Worm (Caenorhabditis elegans) whole organism, L1 larva: ENCODE results near the gene Y58A7A.1.

Source experiments
- C04F5.9 ChIP-seq: sonication (generic microtip); optimal IDR thresholded peaks from 2 replicates; lab custom pipeline; 2016; ENCODE audit warnings: missing genetic modification characterization, missing compliant biosample characterization
- C34B4.2 ChIP-seq: sonication (generic microtip); optimal IDR thresholded peaks from 2 replicates; lab custom pipeline; 2017; ENCODE audit warnings: mild to moderate bottlenecking, missing genetic modification characterization, missing compliant biosample characterization
- F16B12.6 ChIP-seq: fragments of 150-350 bp; optimal IDR thresholded peaks from 2 replicates; lab custom pipeline; 2014; ENCODE audit warnings: missing biosample characterization, missing genetic modification characterization
- Y116A8C.19 ChIP-seq: sonication (generic microtip); optimal IDR thresholded peaks from 2 replicates; lab custom pipeline; 2016; ENCODE audit warnings: missing compliant biosample characterization, missing genetic modification characterization, borderline replicate concordance
- aha-1 ChIP-seq: fragments of 150-350 bp; optimal IDR thresholded peaks from 2 replicates; lab custom pipeline; 2014; ENCODE audit warnings: missing biosample characterization, missing genetic modification characterization
- alr-1 ChIP-seq: fragments of 200-800 bp; sonication (Bioruptor generic); optimal IDR thresholded peaks from 2 replicates; lab custom pipeline; 2018; ENCODE audit warnings: borderline replicate concordance, mild to moderate bottlenecking, missing genetic modification characterization, missing compliant biosample characterization
- aly-2 ChIP-seq: fragments of 150-350 bp; optimal IDR thresholded peaks from 2 replicates; lab custom pipeline; 2014; ENCODE audit warnings: missing biosample characterization, missing genetic modification characterization
- ama-1 ChIP-seq: fragments of 150-350 bp; optimal IDR thresholded peaks from 2 replicates; lab custom pipeline; 2014
- blmp-1 ChIP-seq: fragments of 150-350 bp; optimal IDR thresholded peaks from 2 replicates; lab custom pipeline; 2014; ENCODE audit warnings: missing biosample characterization, missing genetic modification characterization
- ceh-63 ChIP-seq: fragments of 200-800 bp; sonication (Bioruptor generic); optimal IDR thresholded peaks from 2 replicates; lab custom pipeline; 2018; ENCODE audit warnings: mild to moderate bottlenecking, missing genetic modification characterization, missing compliant biosample characterization
- ceh-82 ChIP-seq, 3 experiments: fragments of 150-350 bp in 1 of 3; sonication (generic microtip) in 2 of 3; optimal IDR thresholded peaks; 2 replicates each; lab custom pipeline; 2014 to 2017; ENCODE audit warnings: missing biosample characterization in 3 of 3, missing genetic modification characterization in 3 of 3
- ceh-88 ChIP-seq: fragments of 200-800 bp; sonication (Bioruptor generic); IDR thresholded peaks from 2 replicates; pipeline ENCODE4 v1.3.6; 2022; ENCODE audit warnings: missing genetic modification characterization, missing compliant biosample characterization
- dpl-1 ChIP-seq, 3 experiments: fragments of 150-350 bp in 2 of 3; sonication (generic microtip) in 1 of 3; optimal IDR thresholded peaks; 2 replicates each; lab custom pipeline; 2014 to 2017; ENCODE audit warnings: missing biosample characterization in 3 of 3, missing genetic modification characterization in 3 of 3, missing genetic modification reagents in 3 of 3
- dsc-1 ChIP-seq: sonication (generic microtip); optimal IDR thresholded peaks from 2 replicates; lab custom pipeline; 2016; ENCODE audit warnings: mild to moderate bottlenecking, missing genetic modification characterization, missing compliant biosample characterization
- efl-1 ChIP-seq, 4 experiments: fragments of 150-350 bp; optimal IDR thresholded peaks in 3 of 4; peaks in 1 of 4; 1 replicate in 1 of 4; 2 replicates in 3 of 4; lab custom pipeline; 2014; ENCODE audit warnings: missing biosample characterization in 2 of 4, missing genetic modification characterization in 2 of 4, missing genetic modification reagents in 2 of 4
- efl-3 ChIP-seq: fragments of 200-800 bp; sonication (Bioruptor generic); optimal IDR thresholded peaks from 2 replicates; lab custom pipeline; 2018; ENCODE audit warnings: mild to moderate bottlenecking, missing genetic modification characterization, missing compliant biosample characterization
- egl-13 ChIP-seq: sonication (generic microtip); optimal IDR thresholded peaks from 2 replicates; lab custom pipeline; 2016; ENCODE audit warnings: missing genotype, missing genetic modification reagents, missing genetic modification characterization, missing compliant biosample characterization
- elt-2 ChIP-seq: sonication (generic microtip); optimal IDR thresholded peaks from 2 replicates; lab custom pipeline; 2016; ENCODE audit warnings: missing genetic modification characterization, mild to moderate bottlenecking, inconsistent platforms, missing compliant biosample characterization, missing genetic modification reagents
- elt-3 ChIP-seq, 6 experiments: fragments of 150-350 bp in 1 of 6; sonication (generic microtip); optimal IDR thresholded peaks; 2 replicates each; lab custom pipeline; 2017 to 2018; ENCODE audit warnings: missing biosample characterization in 6 of 6, missing genetic modification characterization in 6 of 6, inconsistent platforms in 1 of 6
- ets-5 ChIP-seq: fragments of 200-800 bp; sonication (Bioruptor generic); IDR thresholded peaks from 2 replicates; pipeline ENCODE4 v1.3.6; 2022; ENCODE audit warnings: missing genetic modification characterization, missing compliant biosample characterization
- fkh-8 ChIP-seq: sonication (generic microtip); optimal IDR thresholded peaks from 2 replicates; lab custom pipeline; 2016; ENCODE audit warnings: mild to moderate bottlenecking, missing genetic modification characterization, missing compliant biosample characterization
- hlh-17 ChIP-seq: fragments of 200-800 bp; sonication (Bioruptor generic); optimal IDR thresholded peaks from 2 replicates; lab custom pipeline; 2018; ENCODE audit warnings: missing genetic modification characterization, mild to moderate bottlenecking, missing compliant biosample characterization, moderate library complexity, borderline replicate concordance
- irx-1 ChIP-seq: sonication (generic microtip); optimal IDR thresholded peaks from 2 replicates; lab custom pipeline; 2016; ENCODE audit warnings: missing genetic modification characterization, missing compliant biosample characterization
- lin-35 ChIP-seq, 2 experiments: fragments of 150-350 bp; optimal IDR thresholded peaks; 2 replicates each; lab custom pipeline; 2014; ENCODE audit warnings: missing biosample characterization in 2 of 2, missing genetic modification characterization in 2 of 2, missing genetic modification reagents in 2 of 2
- lin-39 ChIP-seq: fragments of 150-350 bp; optimal IDR thresholded peaks from 2 replicates; lab custom pipeline; 2014; ENCODE audit warnings: missing biosample characterization, missing genetic modification reagents, missing genetic modification characterization
- lir-3 ChIP-seq: sonication (generic microtip); optimal IDR thresholded peaks from 2 replicates; lab custom pipeline; 2016; ENCODE audit warnings: mild to moderate bottlenecking, missing genetic modification characterization, moderate library complexity, missing compliant biosample characterization; ENCODE audit not compliant: poor library complexity
- lsy-2 ChIP-seq, 2 experiments: fragments of 150-350 bp; optimal IDR thresholded peaks; 2 replicates each; lab custom pipeline; 2014; ENCODE audit warnings: missing biosample characterization in 2 of 2, missing genetic modification characterization in 2 of 2
- mab-9 ChIP-seq: fragments of 200-800 bp; sonication (Bioruptor generic); IDR thresholded peaks from 2 replicates; pipeline ENCODE4 v1.3.6; 2022; ENCODE audit warnings: missing genetic modification reagents, missing genetic modification characterization, missing compliant biosample characterization
- mdl-1 ChIP-seq, 2 experiments: fragments of 150-350 bp; optimal IDR thresholded peaks; 2 replicates each; lab custom pipeline; 2014 to 2017; ENCODE audit warnings: missing biosample characterization in 2 of 2, missing genetic modification characterization in 2 of 2, inconsistent platforms in 1 of 2
- nhr-19 ChIP-seq: fragments of 200-800 bp; sonication (Bioruptor generic); conservative IDR thresholded peaks from 2 replicates; pipeline ENCODE4 v1.3.6; 2022; ENCODE audit warnings: missing genetic modification characterization, missing compliant biosample characterization
- nhr-237 ChIP-seq: fragments of 150-350 bp; optimal IDR thresholded peaks from 2 replicates; lab custom pipeline; 2014; ENCODE audit warnings: missing biosample characterization, missing genetic modification characterization
- nhr-71 ChIP-seq: sonication (generic microtip); optimal IDR thresholded peaks from 2 replicates; lab custom pipeline; 2016; ENCODE audit warnings: mild to moderate bottlenecking, missing genetic modification characterization, moderate library complexity, missing compliant biosample characterization
- nhr-77 ChIP-seq: fragments of 150-350 bp; optimal IDR thresholded peaks from 2 replicates; lab custom pipeline; 2014; ENCODE audit warnings: missing biosample characterization, missing genetic modification characterization
- nhr-84 ChIP-seq: sonication (generic microtip); optimal IDR thresholded peaks from 2 replicates; lab custom pipeline; 2017; ENCODE audit warnings: missing biosample characterization, missing genetic modification characterization
- nhr-85 ChIP-seq: sonication (generic microtip); peaks from one replicate; lab custom pipeline; 2016; ENCODE audit warnings: missing genetic modification characterization, inconsistent platforms, missing compliant biosample characterization
- rnt-1 ChIP-seq: sonication (generic microtip); optimal IDR thresholded peaks from 2 replicates; lab custom pipeline; 2016; ENCODE audit warnings: mild to moderate bottlenecking, missing genetic modification characterization, moderate library complexity, missing compliant biosample characterization
- snpc-4 ChIP-seq: fragments of 150-350 bp; optimal IDR thresholded peaks from 2 replicates; lab custom pipeline; 2014; ENCODE audit warnings: missing biosample characterization, missing genetic modification characterization
- sptf-1 ChIP-seq: fragments of 150-350 bp; optimal IDR thresholded peaks from 2 replicates; lab custom pipeline; 2014; ENCODE audit warnings: missing biosample characterization, missing genetic modification characterization
- sup-37 ChIP-seq: fragments of 200-800 bp; sonication (Bioruptor generic); optimal IDR thresholded peaks from 2 replicates; lab custom pipeline; 2018; ENCODE audit warnings: mild to moderate bottlenecking, missing genetic modification characterization, missing compliant biosample characterization
- swsn-7 ChIP-seq: sonication (generic microtip); optimal IDR thresholded peaks from 2 replicates; lab custom pipeline; 2016; ENCODE audit warnings: missing genetic modification characterization, missing compliant biosample characterization
- unc-130 ChIP-seq: fragments of 150-350 bp; optimal IDR thresholded peaks from 2 replicates; lab custom pipeline; 2017; ENCODE audit warnings: missing biosample characterization, missing genetic modification characterization, inconsistent platforms
- unc-98 ChIP-seq: fragments of 200-800 bp; sonication (Bioruptor generic); IDR thresholded peaks from 2 replicates; pipeline ENCODE4 v1.3.6; 2022; ENCODE audit warnings: missing genetic modification characterization, missing compliant biosample characterization
- xbp-1 ChIP-seq: sonication (generic microtip); optimal IDR thresholded peaks from 2 replicates; lab custom pipeline; 2016; ENCODE audit warnings: missing genetic modification characterization, missing compliant biosample characterization
- ztf-11 ChIP-seq, 2 experiments: sonication (generic microtip); optimal IDR thresholded peaks; 2 replicates each; lab custom pipeline; 2016 to 2017; ENCODE audit warnings: missing genetic modification characterization in 2 of 2, missing biosample characterization in 1 of 2, missing compliant biosample characterization in 1 of 2
- ztf-4 ChIP-seq: fragments of 150-350 bp; optimal IDR thresholded peaks from 2 replicates; lab custom pipeline; 2014; ENCODE audit warnings: missing biosample characterization, missing genetic modification characterization

Gene Y58A7A.1

DNA sequence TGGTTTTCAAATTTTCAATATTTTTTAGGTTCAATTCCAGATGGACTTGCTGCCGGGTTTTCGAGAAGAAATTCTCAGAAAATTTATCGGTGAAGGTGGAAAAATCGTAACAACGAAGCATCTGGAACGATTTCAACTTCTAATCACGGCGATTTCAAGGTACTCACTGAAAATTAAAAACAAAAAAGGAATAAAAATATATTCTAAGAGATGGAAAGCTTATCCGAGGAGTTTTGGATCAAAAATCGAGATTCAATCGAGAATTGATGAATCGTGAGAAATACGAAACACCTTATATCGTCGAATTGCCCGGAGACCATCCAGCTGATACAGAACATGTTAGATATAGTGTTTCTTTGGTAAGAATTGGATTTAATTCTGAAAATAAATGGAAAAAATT lies 17.1 kb downstream of the Y58A7A.1 start, which contains the start of gene K11D12.12:
K11D12.12 (plus strand) TSS at position 29 of the 400 bp plus-strand sequence.
- TF ChIP-seq efl-1 (optimal IDR thresholded peaks at IDR 0.05; lab: Kevin White, UChicago) (no peak), efl-1 (GFP tag; optimal IDR thresholded peaks at IDR 0.05 in 1 of 2; lab: Kevin White, UChicago) (peak in 1 of 2 experiments; percentile 91), nhr-19 (no peak), fkh-8 (tag; lab: Kevin White, UChicago) (no peak), ceh-88 (GFP tag; lab: Robert Waterston, UW) (no peak)
- TF ChIP-seq, all 84 proteins: peak for 1

DNA sequence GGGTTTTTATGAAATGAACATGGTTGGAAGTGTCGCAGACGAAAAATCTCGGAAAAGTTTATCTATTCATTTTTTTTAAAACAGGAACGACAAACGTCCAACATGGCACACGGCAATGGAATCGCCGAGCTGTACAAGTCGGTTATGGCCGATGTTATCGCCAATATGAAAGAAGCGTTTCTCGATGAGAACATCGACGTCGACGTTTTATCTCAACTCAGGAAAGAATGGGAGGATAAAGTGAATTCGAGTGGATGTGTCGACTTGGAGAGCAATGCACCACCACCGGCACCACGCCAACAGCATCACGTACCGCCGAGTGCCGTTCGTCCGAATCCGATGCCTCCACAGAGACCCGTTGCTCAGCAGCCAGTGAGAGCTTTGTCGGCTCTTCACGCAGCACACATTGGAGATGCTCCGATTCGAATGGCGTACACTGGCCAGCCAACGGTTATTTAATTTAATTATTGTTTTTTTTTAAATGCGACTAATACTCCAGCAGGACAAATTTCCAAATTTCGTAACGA lies 19.2 kb downstream of the Y58A7A.1 start:
- TF ChIP-seq lsy-2 (tag; optimal IDR thresholded peaks at IDR 0.05; lab: Kevin White, UChicago), result no peak
- no peak for TF ChIP-seq mab-9
- peak; percentile 23 for TF ChIP-seq alr-1 (tag; lab: Kevin White, UChicago)
- TF ChIP-seq elt-3 (tag; optimal IDR thresholded peaks at IDR 0.05; lab: Kevin White, UChicago), result no peak
- no peak for TF ChIP-seq mdl-1 (tag; optimal IDR thresholded peaks at IDR 0.05; lab: Kevin White, UChicago)
- no peak for TF ChIP-seq aly-2 (tag; lab: Kevin White, UChicago)
- TF ChIP-seq sptf-1 (tag; lab: Kevin White, UChicago), result no peak
- TF ChIP-seq nhr-77 (tag; lab: Kevin White, UChicago), result no peak
- peak; percentile 50 for TF ChIP-seq ceh-63
- TF ChIP-seq C34B4.2 (tag; lab: Kevin White, UChicago), result no peak
- TF ChIP-seq aha-1 (tag; lab: Kevin White, UChicago), result no peak
- no peak for TF ChIP-seq efl-1 (optimal IDR thresholded peaks at IDR 0.05; lab: Kevin White, UChicago)
- peak in 1 of 2 experiments; percentile 40 for TF ChIP-seq efl-1 (GFP tag; optimal IDR thresholded peaks at IDR 0.05 in 1 of 2; lab: Kevin White, UChicago)
- no peak for TF ChIP-seq nhr-84 (tag; lab: Kevin White, UChicago)
- TF ChIP-seq, all 84 proteins: peak for 3

DNA sequence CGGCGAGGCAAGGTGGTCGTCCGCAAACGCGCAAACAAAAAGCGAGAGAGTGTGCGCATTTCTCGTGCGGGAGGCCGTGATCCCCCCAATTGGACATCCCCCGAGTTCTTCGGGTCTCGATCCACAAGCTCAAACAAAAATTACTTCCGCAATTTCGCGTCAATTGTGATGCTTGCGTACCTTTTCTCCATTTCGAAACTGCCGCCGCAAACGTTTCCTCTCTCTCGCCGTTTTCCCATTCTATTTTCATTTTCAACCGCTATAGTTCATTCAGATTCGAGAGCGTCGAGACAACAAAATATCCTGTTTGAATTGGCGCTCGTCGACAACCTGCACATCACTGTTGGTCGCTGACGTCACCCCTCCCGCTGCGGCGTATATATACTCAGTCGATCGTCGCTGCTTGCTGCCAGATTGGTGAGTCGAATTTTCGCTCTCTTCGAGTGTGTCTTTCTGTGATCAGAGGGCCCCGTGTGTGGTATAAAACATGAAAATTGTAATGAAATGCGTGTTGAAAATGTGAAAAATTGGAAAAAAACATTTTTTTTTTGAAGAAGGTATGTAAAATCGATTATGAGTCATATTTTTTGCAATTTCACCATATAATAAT lies 19.9 kb downstream of the Y58A7A.1 start, which contains the start of the genes pqn-51 and K11D12.14:
pqn-51 (plus strand) TSS at position 275 of the 610 bp plus-strand sequence.
K11D12.14 (plus strand) TSS at position 304 of the 610 bp plus-strand sequence.
- peak; percentile 69 for TF ChIP-seq unc-130
- TF ChIP-seq Y116A8C.19 (tag; lab: Kevin White, UChicago), result no peak
- peak; percentile 82 for TF ChIP-seq lin-39 (tag; lab: Kevin White, UChicago)
- TF ChIP-seq ceh-63, result peak; percentile 69
- peak; percentile 56 to 89 (median 62) for TF ChIP-seq ceh-82 (tag; optimal IDR thresholded peaks at IDR 0.05; lab: Kevin White, UChicago)
- peak; percentile 99 for TF ChIP-seq nhr-71 (tag; lab: Kevin White, UChicago)
- TF ChIP-seq efl-3, result no peak
- no peak for TF ChIP-seq hlh-17 (GFP tag; lab: Kevin White, UChicago)
- TF ChIP-seq ztf-11 (tag; optimal IDR thresholded peaks at IDR 0.05; lab: Kevin White, UChicago), result peak in 1 of 2 experiments; percentile 60
- TF ChIP-seq nhr-84 (tag; lab: Kevin White, UChicago), result no peak
- peak; percentile 95 to 96 for TF ChIP-seq lin-35 (GFP tag; optimal IDR thresholded peaks at IDR 0.05; lab: Kevin White, UChicago)
- peak; percentile 99 for TF ChIP-seq xbp-1 (tag; lab: Kevin White, UChicago)
- peak; percentile 87 for TF ChIP-seq sup-37 (GFP tag; lab: Kevin White, UChicago)
- TF ChIP-seq swsn-7 (tag; lab: Kevin White, UChicago), result peak; percentile 97
- TF ChIP-seq lir-3 (tag; lab: Kevin White, UChicago), result peak; percentile 79
- TF ChIP-seq rnt-1 (tag; lab: Kevin White, UChicago), result peak; percentile 66
- peak; percentile 75 for TF ChIP-seq nhr-237 (tag; lab: Kevin White, UChicago)
- TF ChIP-seq dpl-1 (GFP tag; optimal IDR thresholded peaks at IDR 0.05; lab: Kevin White, UChicago), result peak; percentile 94 to 95 (median 94)
- peak; percentile 71 for TF ChIP-seq elt-2 (tag; lab: Kevin White, UChicago)
- peak; percentile 71 for TF ChIP-seq snpc-4 (tag; lab: Kevin White, UChicago)
- TF ChIP-seq mdl-1 (tag; optimal IDR thresholded peaks at IDR 0.05; lab: Kevin White, UChicago), result peak in 1 of 2 experiments; percentile 88
- peak; percentile 95 for TF ChIP-seq ama-1 (lab: Kevin White, UChicago)
- peak; percentile 98 for TF ChIP-seq nhr-85
- TF ChIP-seq sptf-1 (tag; lab: Kevin White, UChicago), result no peak
- peak; percentile 95 for TF ChIP-seq irx-1
- peak; percentile 51 for TF ChIP-seq C34B4.2 (tag; lab: Kevin White, UChicago)
- peak; percentile 99 for TF ChIP-seq blmp-1
- peak; percentile 94 for TF ChIP-seq egl-13 (tag; lab: Kevin White, UChicago)
- TF ChIP-seq C04F5.9 (tag; lab: Kevin White, UChicago), result peak; percentile 78
- TF ChIP-seq ets-5 (GFP tag; lab: Robert Waterston, UW), result peak; percentile 96; the same call in 1 of the 2 replicates
- TF ChIP-seq F16B12.6 (tag; lab: Kevin White, UChicago), result peak; percentile 94
- TF ChIP-seq unc-98 (GFP tag; lab: Robert Waterston, UW), result peak; percentile 84
- peak; percentile 97 for TF ChIP-seq dsc-1 (tag; lab: Kevin White, UChicago)
- peak; percentile 74 for TF ChIP-seq aly-2 (tag; lab: Kevin White, UChicago)
- peak; percentile 93 for TF ChIP-seq ztf-4 (tag; lab: Kevin White, UChicago)
- peak; percentile 97 for TF ChIP-seq nhr-77 (tag; lab: Kevin White, UChicago)
